Worm (Caenorhabditis elegans) whole organism, mixed stage, embryonic: ENCODE measurements around the gene F59D12.3.

Experiments used
- M03D4.4 ChIP-seq: sonication (generic microtip); optimal IDR thresholded peaks from 2 replicates; lab custom pipeline; 2017; ENCODE audit warnings: mild to moderate bottlenecking, missing genetic modification characterization, missing compliant biosample characterization
- blmp-1 ChIP-seq: fragments of 150-350 bp; optimal IDR thresholded peaks from 2 replicates; lab custom pipeline; 2014; ENCODE audit warnings: missing biosample characterization, missing genetic modification characterization
- ceh-39 ChIP-seq: fragments of 150-350 bp; optimal IDR thresholded peaks from 2 replicates; lab custom pipeline; 2014; ENCODE audit warnings: missing biosample characterization, missing genetic modification characterization
- ceh-83 ChIP-seq: fragments of 200-800 bp; sonication (Bioruptor generic); optimal IDR thresholded peaks from 2 replicates; lab custom pipeline; 2018; ENCODE audit warnings: mild to moderate bottlenecking, missing genetic modification characterization, missing compliant biosample characterization
- ces-1 ChIP-seq: fragments of 150-350 bp; optimal IDR thresholded peaks from 2 replicates; lab custom pipeline; 2014; ENCODE audit warnings: missing biosample characterization, missing genetic modification reagents, missing genetic modification characterization
- cnd-1 ChIP-seq: fragments of 200-800 bp; sonication (Bioruptor generic); optimal IDR thresholded peaks from 2 replicates; lab custom pipeline; 2018; ENCODE audit warnings: mild to moderate bottlenecking, missing genetic modification characterization, missing compliant biosample characterization
- drap-1 ChIP-seq: fragments of 200-800 bp; sonication (Bioruptor generic); optimal IDR thresholded peaks from 3 replicates; lab custom pipeline; 2018; ENCODE audit warnings: mild to moderate bottlenecking, missing genetic modification characterization, missing compliant biosample characterization
- elt-1 ChIP-seq: sonication (generic microtip); optimal IDR thresholded peaks from 2 replicates; lab custom pipeline; 2017; ENCODE audit warnings: missing genetic modification characterization, mild to moderate bottlenecking, missing compliant biosample characterization, antibody characterized with exemption, moderate library complexity, borderline replicate concordance; ENCODE audit not compliant: insufficient read depth
- elt-3 ChIP-seq: fragments of 150-350 bp; optimal IDR thresholded peaks from 2 replicates; lab custom pipeline; 2014; ENCODE audit warnings: missing biosample characterization, missing genetic modification characterization
- ham-2 ChIP-seq: fragments of 200-800 bp; sonication (Bioruptor generic); optimal IDR thresholded peaks from 2 replicates; lab custom pipeline; 2018; ENCODE audit warnings: mild to moderate bottlenecking, missing genetic modification characterization, missing compliant biosample characterization
- hlh-1 ChIP-seq: fragments of 150-350 bp; optimal IDR thresholded peaks from 2 replicates; lab custom pipeline; 2014; ENCODE audit warnings: missing biosample characterization, missing genetic modification reagents, missing genetic modification characterization
- lin-32 ChIP-seq: fragments of 200-800 bp; sonication (Bioruptor generic); optimal IDR thresholded peaks from 2 replicates; lab custom pipeline; 2018; ENCODE audit warnings: mild to moderate bottlenecking, missing genetic modification characterization, missing compliant biosample characterization
- lsy-2 ChIP-seq: fragments of 150-350 bp; optimal IDR thresholded peaks from 2 replicates; lab custom pipeline; 2014; ENCODE audit warnings: missing biosample characterization, missing genetic modification characterization
- mab-5 ChIP-seq: fragments of 150-350 bp; optimal IDR thresholded peaks from 2 replicates; lab custom pipeline; 2014; ENCODE audit warnings: missing biosample characterization, missing genetic modification characterization
- mep-1 ChIP-seq: fragments of 150-350 bp; optimal IDR thresholded peaks from 2 replicates; lab custom pipeline; 2017; ENCODE audit warnings: missing biosample characterization, missing genetic modification reagents, missing genetic modification characterization, inconsistent platforms
- mls-2 ChIP-seq: sonication (generic microtip); optimal IDR thresholded peaks from 2 replicates; lab custom pipeline; 2016; ENCODE audit warnings: mild to moderate bottlenecking, missing genetic modification characterization, moderate library complexity, missing compliant biosample characterization
- nhr-237 ChIP-seq: fragments of 150-350 bp; optimal IDR thresholded peaks from 2 replicates; lab custom pipeline; 2014; ENCODE audit warnings: missing biosample characterization, missing genetic modification characterization
- nhr-76 ChIP-seq: sonication (generic microtip); optimal IDR thresholded peaks from 2 replicates; lab custom pipeline; 2017; ENCODE audit warnings: missing biosample characterization, missing genetic modification characterization
- pha-4 ChIP-seq: fragments of 150-350 bp; optimal IDR thresholded peaks from 2 replicates; lab custom pipeline; 2018; ENCODE audit warnings: missing biosample characterization, missing genetic modification reagents, missing genetic modification characterization
- sem-2 ChIP-seq: fragments of 200-800 bp; sonication (Bioruptor generic); optimal IDR thresholded peaks from 2 replicates; lab custom pipeline; 2018; ENCODE audit warnings: mild to moderate bottlenecking, missing genetic modification characterization, missing compliant biosample characterization
- snpc-4 ChIP-seq: fragments of 150-350 bp; optimal IDR thresholded peaks from 2 replicates; lab custom pipeline; 2014; ENCODE audit warnings: missing biosample characterization, missing genetic modification characterization
- sptf-1 ChIP-seq: sonication (generic microtip); optimal IDR thresholded peaks from 2 replicates; lab custom pipeline; 2017; ENCODE audit warnings: mild to moderate bottlenecking, missing genetic modification characterization, moderate library complexity, missing compliant biosample characterization
- tbx-8 ChIP-seq: fragments of 200-800 bp; sonication (Bioruptor generic); optimal IDR thresholded peaks from 2 replicates; lab custom pipeline; 2018; ENCODE audit warnings: mild to moderate bottlenecking, missing genetic modification characterization, moderate library complexity, missing compliant biosample characterization
- unc-39 ChIP-seq: fragments of 150-350 bp; optimal IDR thresholded peaks from 2 replicates; lab custom pipeline; 2014; ENCODE audit warnings: missing biosample characterization, missing genetic modification characterization
- unc-62 ChIP-seq: fragments of 150-350 bp; optimal IDR thresholded peaks from 2 replicates; lab custom pipeline; 2014; ENCODE audit warnings: missing biosample characterization, missing genetic modification reagents, missing genetic modification characterization
- ztf-11 ChIP-seq: fragments of 150-350 bp; optimal IDR thresholded peaks from 2 replicates; lab custom pipeline; 2014; ENCODE audit warnings: missing biosample characterization, missing genetic modification characterization

Gene F59D12.3

DNA sequence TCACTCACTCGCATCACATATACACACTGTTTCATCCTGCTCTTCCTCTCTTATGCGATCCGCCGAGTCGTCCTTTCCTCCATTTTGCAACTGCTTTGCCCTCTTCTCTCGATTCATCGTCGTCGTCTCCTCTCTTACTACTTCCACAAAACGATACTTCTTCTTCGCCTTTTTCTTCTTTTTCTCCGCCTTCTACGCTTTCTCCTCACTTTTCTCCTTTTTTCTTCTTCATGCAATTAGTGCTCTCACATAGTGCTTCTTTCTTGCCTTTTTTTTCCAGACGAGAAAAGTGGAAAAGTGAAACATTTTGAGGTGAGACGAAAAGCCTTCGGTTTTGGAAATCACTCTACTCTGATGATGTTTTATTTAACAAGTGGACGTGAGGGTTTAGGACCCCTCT lies 8.8 kb upstream of the F59D12.3 start:
- TF ChIP-seq cnd-1 (tag; lab: Kevin White, UChicago) (no peak), ces-1 (GFP tag; lab: Kevin White, UChicago) (peak; percentile 77)

DNA sequence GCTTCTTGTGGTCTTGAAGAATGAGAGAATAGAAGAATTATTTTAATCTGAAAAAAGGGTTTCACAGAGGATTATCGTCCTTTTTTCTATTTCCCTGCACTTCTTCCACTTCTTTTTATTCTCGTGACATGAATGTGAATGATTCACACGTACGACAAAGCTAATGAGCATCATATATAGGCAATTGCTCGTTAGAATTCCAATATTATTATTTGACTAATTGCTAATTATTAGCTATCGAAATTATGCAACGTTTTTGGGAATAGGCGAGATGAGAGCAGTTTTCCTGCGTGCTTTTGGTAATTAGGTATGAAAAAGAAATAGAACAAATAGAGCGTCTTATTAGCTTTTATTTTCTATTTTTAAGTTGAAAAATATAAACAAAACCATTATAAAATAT lies 7.0 kb upstream of the F59D12.3 start:
- TF ChIP-seq ztf-11 (tag; lab: Kevin White, UChicago) (no peak), cnd-1 (tag; lab: Kevin White, UChicago) (no peak), lin-32 (GFP tag; lab: Kevin White, UChicago) (no peak), lsy-2 (tag; lab: Kevin White, UChicago) (no peak), hlh-1 (tag; lab: Kevin White, UChicago) (no peak)

DNA sequence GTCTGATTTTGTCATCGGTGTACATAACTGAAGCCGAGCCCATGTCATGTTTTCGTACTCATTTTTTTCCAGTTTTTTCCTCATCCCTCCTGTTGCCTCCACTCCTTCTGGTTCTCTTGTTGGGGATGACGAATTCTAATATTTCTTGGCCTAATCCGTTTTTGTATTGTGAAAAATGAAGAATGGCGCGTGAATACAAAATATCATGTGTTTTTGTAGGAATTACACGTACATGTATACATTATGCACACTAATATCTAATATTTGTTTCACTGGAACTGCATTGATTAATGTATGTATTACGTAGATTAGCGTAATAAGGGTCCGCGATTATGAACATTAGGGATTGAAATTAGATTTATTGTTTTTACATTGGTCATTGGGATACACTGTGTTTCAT lies 4.9 kb upstream of the F59D12.3 start:
- TF ChIP-seq unc-62 (GFP tag; lab: Kevin White, UChicago) (no peak), elt-3 (no peak), mep-1 (tag; lab: Kevin White, UChicago) (no peak), ceh-83 (no peak), lin-32 (GFP tag; lab: Kevin White, UChicago) (no peak), lsy-2 (tag; lab: Kevin White, UChicago) (no peak), mab-5 (no peak)

DNA sequence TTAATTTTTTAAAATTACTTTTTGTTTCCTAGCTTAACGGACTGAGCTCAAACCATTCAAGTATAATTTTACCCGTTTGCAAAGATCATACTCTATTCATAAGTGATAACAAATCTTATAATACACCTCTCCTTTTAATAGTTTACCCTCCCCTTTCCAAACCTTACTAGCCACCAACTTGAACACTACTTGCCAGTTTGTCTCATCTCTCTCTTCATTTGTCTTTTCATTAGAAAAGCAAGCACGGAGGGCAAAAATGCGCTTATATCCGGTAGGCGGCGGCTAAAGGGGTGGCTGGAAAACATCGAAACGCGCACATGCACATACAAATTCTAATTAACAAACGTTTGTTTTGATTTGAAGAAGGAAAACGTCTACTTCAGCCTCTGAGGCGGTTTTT lies 4.2 kb upstream of the F59D12.3 start:
- TF ChIP-seq ceh-39 (tag; lab: Kevin White, UChicago) = no peak
- TF ChIP-seq mls-2 = no peak
- no peak for TF ChIP-seq unc-62 (GFP tag; lab: Kevin White, UChicago)
- TF ChIP-seq blmp-1 (tag; lab: Kevin White, UChicago) = no peak

DNA sequence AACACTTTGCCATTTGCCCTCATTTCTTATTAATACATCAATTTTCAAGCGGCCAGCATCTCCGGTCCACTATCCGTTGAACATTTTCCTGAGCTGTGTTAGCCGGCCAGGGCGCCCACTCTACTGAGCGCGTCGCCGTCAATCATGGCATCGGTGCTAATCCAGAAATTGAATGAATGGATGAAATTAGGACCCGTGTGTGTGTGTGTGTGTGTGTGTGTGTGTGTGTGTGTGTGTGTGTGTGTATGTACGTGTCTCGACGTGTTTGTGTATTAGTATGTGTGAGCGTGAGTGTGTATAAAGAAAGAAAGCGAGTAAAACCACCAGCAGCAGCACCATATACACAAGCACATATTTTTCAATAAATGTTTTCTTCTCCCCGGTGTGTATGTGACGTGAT lies 2.4 kb upstream of the F59D12.3 start:
- TF ChIP-seq cnd-1 (tag; lab: Kevin White, UChicago) (peak; percentile 27), mls-2 (no peak), sptf-1 (peak; percentile 12), lin-32 (GFP tag; lab: Kevin White, UChicago) (peak; percentile 11), M03D4.4 (tag; lab: Kevin White, UChicago) (peak; percentile 2), ztf-11 (tag; lab: Kevin White, UChicago) (no peak), ces-1 (GFP tag; lab: Kevin White, UChicago) (peak; percentile 61)

DNA sequence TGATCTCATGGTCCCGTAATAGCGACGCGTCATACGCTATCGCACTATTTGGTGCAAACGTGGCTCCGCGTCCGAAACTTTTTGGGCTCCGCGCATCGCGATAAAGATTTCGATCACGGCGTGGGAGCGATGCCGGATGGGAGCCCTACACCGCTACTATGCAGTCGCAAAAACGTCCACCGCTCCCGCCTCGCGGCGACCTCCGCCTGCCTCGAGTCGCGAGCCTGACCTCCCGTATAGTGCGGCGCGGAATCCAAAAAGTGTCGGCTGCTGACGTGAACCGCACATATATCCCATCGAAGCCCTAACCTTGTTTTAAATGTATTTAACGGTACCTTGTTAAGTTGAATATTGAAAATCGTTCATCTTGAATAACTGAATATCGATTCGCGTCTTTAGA lies 341 bp downstream of the F59D12.3 start:
- TF ChIP-seq mab-5 (no peak), ztf-11 (tag; lab: Kevin White, UChicago) (no peak), snpc-4 (tag; lab: Kevin White, UChicago) (no peak), drap-1 (GFP tag; lab: Kevin White, UChicago) (no peak), blmp-1 (tag; lab: Kevin White, UChicago) (no peak), nhr-76 (tag; lab: Kevin White, UChicago) (no peak), ham-2 (GFP tag; lab: Kevin White, UChicago) (no peak), tbx-8 (GFP tag; lab: Kevin White, UChicago) (no peak), unc-39 (no peak), pha-4 (tag; lab: Kevin White, UChicago) (no peak), elt-3 (no peak), M03D4.4 (tag; lab: Kevin White, UChicago) (no peak)

DNA sequence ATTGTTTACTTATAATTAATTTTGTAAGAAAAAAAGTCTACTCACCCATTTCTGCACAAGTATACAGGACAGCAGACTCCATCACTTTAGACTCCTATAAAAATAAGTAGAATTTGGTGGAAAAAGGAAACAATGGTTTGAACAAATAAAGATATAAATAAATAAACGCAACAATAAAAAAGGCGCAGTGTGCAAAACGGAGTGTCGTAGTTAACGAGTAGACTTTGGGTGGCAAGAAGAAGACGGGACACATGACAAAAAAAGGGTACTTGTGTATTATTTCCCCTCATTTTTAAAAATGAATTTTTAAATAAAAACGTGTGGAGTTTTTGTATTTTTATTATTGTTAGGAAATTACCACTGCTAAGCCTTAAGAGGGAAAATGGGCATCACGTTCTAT lies 3.5 kb downstream of the F59D12.3 start, which contains the start of gene F59D12.5:
TSS of gene F59D12.5 (minus strand) at position 94 of the 400 bp plus-strand sequence.
- TF ChIP-seq sem-2 (GFP tag; lab: Kevin White, UChicago) (no peak), tbx-8 (GFP tag; lab: Kevin White, UChicago) (no peak), lin-32 (GFP tag; lab: Kevin White, UChicago) (no peak), elt-1 (tag; lab: Kevin White, UChicago) (no peak), snpc-4 (tag; lab: Kevin White, UChicago) (no peak), mep-1 (tag; lab: Kevin White, UChicago) (no peak)

DNA sequence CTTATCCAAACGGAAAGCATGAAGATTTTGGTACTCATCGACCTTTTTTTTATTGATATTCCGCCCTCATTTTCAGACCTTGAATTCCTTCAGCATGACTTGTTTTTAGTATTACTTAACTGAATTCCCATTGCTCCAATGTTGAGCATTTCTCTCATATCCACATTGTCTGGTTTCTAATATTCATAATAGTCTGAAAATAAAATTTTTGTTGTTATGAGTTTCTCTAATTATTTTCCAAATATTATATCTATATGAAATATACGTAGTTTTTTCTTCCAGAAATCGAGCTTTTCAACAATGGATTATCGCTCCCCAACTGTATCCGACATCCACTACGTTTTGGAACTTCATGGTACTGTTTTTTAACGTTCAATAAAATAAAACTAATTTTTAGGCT lies 8.1 kb downstream of the F59D12.3 start, which contains the start of gene H08J19.1:
TSS of gene H08J19.1 (plus strand) at position 301 of the 400 bp plus-strand sequence.
- TF ChIP-seq ceh-83 = no peak
- TF ChIP-seq ham-2 (GFP tag; lab: Kevin White, UChicago) = no peak
- TF ChIP-seq nhr-237 (tag; lab: Kevin White, UChicago) = no peak
- no peak for TF ChIP-seq tbx-8 (GFP tag; lab: Kevin White, UChicago)
- TF ChIP-seq ces-1 (GFP tag; lab: Kevin White, UChicago) = no peak
- TF ChIP-seq nhr-76 (tag; lab: Kevin White, UChicago) = no peak
- TF ChIP-seq unc-39 = no peak
- TF ChIP-seq hlh-1 (tag; lab: Kevin White, UChicago) = no peak
- no peak for TF ChIP-seq sptf-1
- no peak for TF ChIP-seq blmp-1 (tag; lab: Kevin White, UChicago)
- TF ChIP-seq lin-32 (GFP tag; lab: Kevin White, UChicago) = no peak
